Worm (Caenorhabditis elegans) whole organism, late embryonic: ENCODE measurements around the gene ZK673.4.

ENCODE experiments used
- Y22D7AL.16 ChIP-seq: sonication (generic microtip); optimal IDR thresholded peaks from 2 replicates; lab custom pipeline; 2016; ENCODE audit warnings: missing genetic modification characterization, missing compliant biosample characterization
- ahr-1 ChIP-seq: sonication (generic microtip); optimal IDR thresholded peaks from 2 replicates; lab custom pipeline; 2016; ENCODE audit warnings: missing genetic modification characterization, missing compliant biosample characterization
- ceh-6 ChIP-seq: fragments of 200-800 bp; sonication (Bioruptor generic); optimal IDR thresholded peaks from 2 replicates; lab custom pipeline; 2018; ENCODE audit warnings: mild to moderate bottlenecking, missing genetic modification characterization, missing compliant biosample characterization
- ceh-9 ChIP-seq: sonication (generic microtip); optimal IDR thresholded peaks from 2 replicates; lab custom pipeline; 2016; ENCODE audit warnings: mild to moderate bottlenecking, missing genetic modification characterization, inconsistent platforms, missing compliant biosample characterization
- pag-3 ChIP-seq: sonication (generic microtip); optimal IDR thresholded peaks from 2 replicates; lab custom pipeline; 2016; ENCODE audit warnings: missing compliant biosample characterization, missing genetic modification characterization, borderline replicate concordance
- ref-2 ChIP-seq: sonication (generic microtip); optimal IDR thresholded peaks from 2 replicates; lab custom pipeline; 2016; ENCODE audit warnings: missing genetic modification characterization, missing compliant biosample characterization
- tbx-7 ChIP-seq: sonication (generic microtip); optimal IDR thresholded peaks from 2 replicates; lab custom pipeline; 2016; ENCODE audit warnings: missing genotype, missing genetic modification characterization, missing compliant biosample characterization
- unc-55 ChIP-seq: sonication (generic microtip); optimal IDR thresholded peaks from 2 replicates; lab custom pipeline; 2017; ENCODE audit warnings: missing biosample characterization, missing genetic modification reagents, missing genetic modification characterization

ce11 chrII:10502491-10503063 is 49.9 kb downstream of the ZK673.4 start, which contains the start of gene myrf-1:
- peak; percentile 35 for TF ChIP-seq tbx-7
- no peak for TF ChIP-seq ceh-9 (tag; lab: Kevin White, UChicago)
- peak; percentile 87 for TF ChIP-seq ref-2 (tag; lab: Kevin White, UChicago)
- no peak for TF ChIP-seq Y22D7AL.16 (tag; lab: Kevin White, UChicago)
- TF ChIP-seq ceh-6 (GFP tag; lab: Kevin White, UChicago), result peak; percentile 21
- TF ChIP-seq ahr-1 (tag; lab: Kevin White, UChicago), result no peak
- peak; percentile 8 for TF ChIP-seq pag-3
- peak; percentile 15 for TF ChIP-seq unc-55 (GFP tag; lab: Kevin White, UChicago)
